Worm (Caenorhabditis elegans) whole organism, L4 larva: Measurements from ENCODE around the gene C49A9.9.
"Not testable (repeated sequence)": the region's sequence is repeated elsewhere in the genome, so short reads cannot be mapped to it uniquely, and the experiment has no call there.

ENCODE experiments used
- lin-13 ChIP-seq: fragments of 150-350 bp; optimal IDR thresholded peaks from 2 replicates; lab custom pipeline; 2014; ENCODE audit warnings: missing biosample characterization, missing genetic modification reagents, missing genetic modification characterization
- nhr-76 ChIP-seq: fragments of 150-350 bp; optimal IDR thresholded peaks from 2 replicates; lab custom pipeline; 2014; ENCODE audit warnings: missing biosample characterization, missing genetic modification characterization
- snpc-4 ChIP-seq: fragments of 150-350 bp; optimal IDR thresholded peaks from 2 replicates; lab custom pipeline; 2014; ENCODE audit warnings: missing biosample characterization, missing genetic modification characterization
- zfp-3 ChIP-seq: fragments of 200-800 bp; sonication (Bioruptor generic); conservative IDR thresholded peaks from 2 replicates; pipeline ENCODE4 v1.3.6; 2022; ENCODE audit warnings: missing genetic modification reagents, missing genetic modification characterization, missing compliant biosample characterization

- not testable (repeated sequence) for TF ChIP-seq snpc-4 (tag; lab: Kevin White, UChicago); nhr-76 (tag; lab: Kevin White, UChicago); lin-13 (GFP tag; lab: Kevin White, UChicago); zfp-3 (GFP tag; lab: Robert Waterston, UW)
Observed at ce11 chrIV:6253000-6253399, 35.8 kb downstream of the C49A9.9 start, which contains the start of gene T13A10.2.
